Worm (Caenorhabditis elegans) whole organism, L4 larva: ENCODE data around the gene sds-22.
A peak's percentile ranks its signal among the peaks of the same experiment; 100 is the strongest.

ENCODE experiments used
- R02D3.7 ChIP-seq: fragments of 150-350 bp; sonication (generic microtip); optimal IDR thresholded peaks from 3 replicates; lab custom pipeline; 2014; ENCODE audit warnings: missing biosample characterization, missing genetic modification characterization
- T20F7.1 ChIP-seq: fragments of 200-800 bp; sonication (Bioruptor generic); optimal IDR thresholded peaks from 2 replicates; lab custom pipeline; 2018; ENCODE audit warnings: mild to moderate bottlenecking, missing genetic modification characterization, missing compliant biosample characterization
- T26A8.4 ChIP-seq: fragments of 200-800 bp; sonication (Bioruptor generic); IDR thresholded peaks from 2 replicates; pipeline ENCODE4 v1.3.6; 2022; ENCODE audit warnings: missing genetic modification characterization, missing compliant biosample characterization
- Y105C5A.15 ChIP-seq: fragments of 200-800 bp; sonication (Bioruptor generic); IDR thresholded peaks from 2 replicates; pipeline ENCODE4 v1.3.6; 2022; ENCODE audit warnings: missing genetic modification characterization, missing compliant biosample characterization
- Y48G9A.11 ChIP-seq: fragments of 200-800 bp; sonication (Bioruptor generic); IDR thresholded peaks from 2 replicates; pipeline ENCODE4 v1.3.6; 2022; ENCODE audit warnings: missing genetic modification reagents, missing genetic modification characterization, missing compliant biosample characterization
- Y5F2A.4 ChIP-seq: fragments of 200-800 bp; sonication (Bioruptor generic); optimal IDR thresholded peaks from 2 replicates; lab custom pipeline; 2018; ENCODE audit warnings: mild to moderate bottlenecking, missing genetic modification characterization, missing compliant biosample characterization
- Y75B8A.6 ChIP-seq: fragments of 200-800 bp; sonication (Bioruptor generic); IDR thresholded peaks from 2 replicates; pipeline ENCODE4 v1.3.6; 2022; ENCODE audit warnings: missing genetic modification reagents, missing genetic modification characterization, missing compliant biosample characterization
- ZK546.5 ChIP-seq, 2 experiments: sonication (generic microtip); optimal IDR thresholded peaks; 2 replicates each; lab custom pipeline; 2017; ENCODE audit warnings: missing biosample characterization in 2 of 2, missing genetic modification characterization in 2 of 2
- aha-1 ChIP-seq: fragments of 150-350 bp; peaks from one replicate; lab custom pipeline; 2014; ENCODE audit warnings: missing biosample characterization, missing genetic modification characterization
- aly-2 ChIP-seq: sonication (generic microtip); optimal IDR thresholded peaks from 2 replicates; lab custom pipeline; 2018; ENCODE audit warnings: missing biosample characterization, missing genetic modification characterization
- ama-1 ChIP-seq: fragments of 150-350 bp; optimal IDR thresholded peaks from 2 replicates; lab custom pipeline; 2014; ENCODE audit warnings: inconsistent platforms, mixed read lengths
- arid-1 ChIP-seq: fragments of 200-800 bp; sonication (Bioruptor generic); conservative IDR thresholded peaks from 2 replicates; pipeline ENCODE4 v1.3.6; 2022; ENCODE audit warnings: missing genetic modification reagents, missing genetic modification characterization, missing compliant biosample characterization
- ceh-28 ChIP-seq: fragments of 150-350 bp; optimal IDR thresholded peaks from 2 replicates; lab custom pipeline; 2014; ENCODE audit warnings: missing biosample characterization, missing genetic modification reagents, missing genetic modification characterization
- cey-2 ChIP-seq: sonication (generic microtip); optimal IDR thresholded peaks from 3 replicates; lab custom pipeline; 2017; ENCODE audit warnings: missing genetic modification characterization, mild to moderate bottlenecking, missing compliant biosample characterization, antibody characterized with exemption, borderline replicate concordance; ENCODE audit not compliant: insufficient read depth
- daf-12 ChIP-seq: fragments of 150-350 bp; optimal IDR thresholded peaks from 2 replicates; lab custom pipeline; 2014; ENCODE audit warnings: missing biosample characterization, missing genetic modification reagents, missing genetic modification characterization
- daf-19 ChIP-seq: fragments of 200-800 bp; sonication (Bioruptor generic); conservative IDR thresholded peaks from 2 replicates; pipeline ENCODE4 v1.3.6; 2022; ENCODE audit warnings: missing genetic modification characterization, missing compliant biosample characterization
- daf-8 ChIP-seq: fragments of 200-800 bp; sonication (Bioruptor generic); IDR thresholded peaks from 2 replicates; pipeline ENCODE4 v1.3.6; 2022; ENCODE audit warnings: missing genetic modification characterization, missing compliant biosample characterization
- dpl-1 ChIP-seq: fragments of 150-350 bp; optimal IDR thresholded peaks from 2 replicates; lab custom pipeline; 2014; ENCODE audit warnings: missing biosample characterization, missing genetic modification reagents, missing genetic modification characterization
- dve-1 ChIP-seq: sonication (generic microtip); optimal IDR thresholded peaks from 2 replicates; lab custom pipeline; 2017; ENCODE audit warnings: antibody characterized with exemption, mild to moderate bottlenecking, missing genetic modification characterization, missing compliant biosample characterization; ENCODE audit not compliant: insufficient read depth
- hlh-30 ChIP-seq: sonication (generic microtip); optimal IDR thresholded peaks from 2 replicates; lab custom pipeline; 2017; ENCODE audit warnings: antibody characterized with exemption, mild to moderate bottlenecking, missing genetic modification characterization, missing compliant biosample characterization; ENCODE audit not compliant: insufficient read depth
- hmg-1.1 ChIP-seq: fragments of 200-800 bp; sonication (Bioruptor generic); IDR thresholded peaks from 2 replicates; pipeline ENCODE4 v1.3.6; 2022; ENCODE audit warnings: missing genetic modification reagents, missing genetic modification characterization, missing compliant biosample characterization
- jun-1 ChIP-seq: fragments of 150-350 bp; optimal IDR thresholded peaks from 2 replicates; lab custom pipeline; 2014; ENCODE audit warnings: missing biosample characterization, missing genetic modification reagents, missing genetic modification characterization
- lin-38 ChIP-seq: fragments of 200-800 bp; sonication (Bioruptor generic); IDR thresholded peaks from 2 replicates; pipeline ENCODE4 v1.3.6; 2022; ENCODE audit warnings: missing genetic modification reagents, missing genetic modification characterization, missing compliant biosample characterization
- lin-39 ChIP-seq: fragments of 150-350 bp; optimal IDR thresholded peaks from 2 replicates; lab custom pipeline; 2014; ENCODE audit warnings: missing biosample characterization, missing genetic modification reagents, missing genetic modification characterization
- lir-3 ChIP-seq: sonication (generic microtip); optimal IDR thresholded peaks from 2 replicates; lab custom pipeline; 2016; ENCODE audit warnings: mild to moderate bottlenecking, missing genetic modification characterization, missing compliant biosample characterization
- lsy-2 ChIP-seq, 2 experiments: fragments of 150-350 bp in 1 of 2; sonication (generic microtip) in 1 of 2; optimal IDR thresholded peaks; 2 replicates each; lab custom pipeline; 2014 to 2017; ENCODE audit warnings: missing biosample characterization in 2 of 2, missing genetic modification characterization in 2 of 2
- mep-1 ChIP-seq: fragments of 150-350 bp; sonication (generic microtip); optimal IDR thresholded peaks from 3 replicates; lab custom pipeline; 2014; ENCODE audit warnings: missing biosample characterization, missing genetic modification characterization
- mxl-2 ChIP-seq: fragments of 200-800 bp; sonication (Bioruptor generic); conservative IDR thresholded peaks from 2 replicates; pipeline ENCODE4 v1.3.6; 2022; ENCODE audit warnings: missing genetic modification reagents, missing genetic modification characterization, missing compliant biosample characterization
- nhr-102 ChIP-seq: sonication (generic microtip); optimal IDR thresholded peaks from 2 replicates; lab custom pipeline; 2016; ENCODE audit warnings: mild to moderate bottlenecking, missing genetic modification characterization, moderate library complexity, missing compliant biosample characterization
- nhr-11 ChIP-seq: fragments of 150-350 bp; optimal IDR thresholded peaks from 2 replicates; lab custom pipeline; 2014; ENCODE audit warnings: missing biosample characterization, missing genetic modification characterization
- nhr-237 ChIP-seq: sonication (generic microtip); optimal IDR thresholded peaks from 2 replicates; lab custom pipeline; 2017; ENCODE audit warnings: missing biosample characterization, missing genetic modification characterization
- nhr-25 ChIP-seq: sonication (generic microtip); optimal IDR thresholded peaks from 2 replicates; lab custom pipeline; 2017; ENCODE audit warnings: missing genetic modification characterization, mild to moderate bottlenecking, missing compliant biosample characterization, antibody characterized with exemption, moderate library complexity, borderline replicate concordance; ENCODE audit not compliant: insufficient read depth
- nhr-41 ChIP-seq: fragments of 200-800 bp; sonication (Bioruptor generic); IDR thresholded peaks from 2 replicates; pipeline ENCODE4 v1.3.6; 2022; ENCODE audit warnings: missing genetic modification reagents, missing genetic modification characterization, missing compliant biosample characterization
- nhr-42 ChIP-seq: fragments of 200-800 bp; sonication (Bioruptor generic); IDR thresholded peaks from 2 replicates; pipeline ENCODE4 v1.3.6; 2022; ENCODE audit warnings: missing genetic modification characterization, missing compliant biosample characterization
- nhr-6 ChIP-seq: fragments of 150-350 bp; optimal IDR thresholded peaks from 2 replicates; lab custom pipeline; 2014; ENCODE audit warnings: missing biosample characterization, missing genetic modification characterization
- nhr-76 ChIP-seq: fragments of 150-350 bp; optimal IDR thresholded peaks from 2 replicates; lab custom pipeline; 2014; ENCODE audit warnings: missing biosample characterization, missing genetic modification characterization
- nhr-77 ChIP-seq: fragments of 150-350 bp; optimal IDR thresholded peaks from 2 replicates; lab custom pipeline; 2014; ENCODE audit warnings: missing biosample characterization, missing genetic modification characterization
- pha-4 ChIP-seq, 2 experiments: fragments of 150-350 bp in 1 of 2; fragments of 200-800 bp in 1 of 2; sonication (Bioruptor generic) in 1 of 2; IDR thresholded peaks in 1 of 2; optimal IDR thresholded peaks in 1 of 2; 2 replicates each; pipeline versions ENCODE4 v1.3.6 to Lab custom; 2014 to 2022; ENCODE audit warnings: missing genetic modification characterization in 2 of 2, missing genetic modification reagents in 2 of 2, missing biosample characterization in 1 of 2, missing compliant biosample characterization in 1 of 2
- rbr-2 ChIP-seq: sonication (generic microtip); optimal IDR thresholded peaks from 2 replicates; lab custom pipeline; 2016; ENCODE audit warnings: missing genotype, missing genetic modification characterization, missing compliant biosample characterization
- saeg-2 ChIP-seq: fragments of 200-800 bp; sonication (Bioruptor generic); IDR thresholded peaks from 2 replicates; pipeline ENCODE4 v1.3.6; 2022; ENCODE audit warnings: missing genetic modification reagents, missing genetic modification characterization, missing compliant biosample characterization
- sdz-12 ChIP-seq: fragments of 200-800 bp; sonication (Bioruptor generic); optimal IDR thresholded peaks from 2 replicates; lab custom pipeline; 2018; ENCODE audit warnings: mild to moderate bottlenecking, missing genetic modification characterization, missing compliant biosample characterization
- skn-1 ChIP-seq: fragments of 150-350 bp; optimal IDR thresholded peaks from 2 replicates; lab custom pipeline; 2014; ENCODE audit warnings: missing biosample characterization, missing genetic modification characterization
- spr-1 ChIP-seq: sonication (generic microtip); optimal IDR thresholded peaks from 2 replicates; lab custom pipeline; 2016; ENCODE audit warnings: mild to moderate bottlenecking, missing genetic modification characterization, missing compliant biosample characterization
- spr-3 ChIP-seq: fragments of 200-800 bp; sonication (Bioruptor generic); optimal IDR thresholded peaks from 2 replicates; lab custom pipeline; 2018; ENCODE audit warnings: mild to moderate bottlenecking, missing genetic modification characterization, missing compliant biosample characterization
- unc-62 ChIP-seq, 3 experiments: fragments of 150-350 bp in 1 of 3; sonication (generic microtip); optimal IDR thresholded peaks in 2 of 3; peaks in 1 of 3; 1 replicate in 1 of 3; 2 replicates in 2 of 3; lab custom pipeline; 2014 to 2017; ENCODE audit warnings: missing biosample characterization in 3 of 3, missing genetic modification characterization in 3 of 3, missing genetic modification reagents in 3 of 3, missing genotype in 1 of 3
- zfp-2 ChIP-seq: sonication (generic microtip); optimal IDR thresholded peaks from 2 replicates; lab custom pipeline; 2016; ENCODE audit warnings: mild to moderate bottlenecking, missing genetic modification characterization, missing compliant biosample characterization
- ztf-7 ChIP-seq: fragments of 150-350 bp; optimal IDR thresholded peaks from 2 replicates; lab custom pipeline; 2014; ENCODE audit warnings: missing biosample characterization, missing genetic modification characterization

sds-22 gene

ce11 chrII:7870632-7871031, 12.4 kb downstream of the sds-22 start (continued):
- TF ChIP-seq arid-1 (GFP tag; lab: Robert Waterston, UW) (no peak), ztf-7 (no peak), jun-1 (tag; lab: Kevin White, UChicago) (no peak), T26A8.4 (GFP tag; lab: Robert Waterston, UW) (no peak), Y5F2A.4 (GFP tag; lab: Kevin White, UChicago) (no peak), mxl-2 (GFP tag; lab: Robert Waterston, UW) (no peak), lsy-2 (tag; optimal IDR thresholded peaks at IDR 0.05; lab: Kevin White, UChicago) (peak; percentile 76 to 98), hlh-30 (tag; lab: Kevin White, UChicago) (peak; percentile 71), mep-1 (peak; percentile 46), lin-39 (no peak), daf-8 (no peak), saeg-2 (no peak), ZK546.5 (tag; optimal IDR thresholded peaks at IDR 0.05; lab: Kevin White, UChicago) (no peak), nhr-42 (no peak), nhr-6 (tag; lab: Kevin White, UChicago) (peak; percentile 35), Y75B8A.6 (no peak), skn-1 (tag; lab: Kevin White, UChicago) (no peak), nhr-77 (tag; lab: Kevin White, UChicago) (no peak), aly-2 (tag; lab: Kevin White, UChicago) (no peak), Y105C5A.15 (GFP tag; lab: Robert Waterston, UW) (no peak), nhr-237 (no peak), ceh-28 (tag; lab: Kevin White, UChicago) (no peak), nhr-11 (tag; lab: Kevin White, UChicago) (peak; percentile 1), spr-1 (tag; lab: Kevin White, UChicago) (no peak)

- peak; percentile 96 for TF ChIP-seq T20F7.1
- TF ChIP-seq nhr-11 (tag; lab: Kevin White, UChicago) = no peak
- no peak for TF ChIP-seq daf-12 (tag; lab: Kevin White, UChicago)
- TF ChIP-seq rbr-2 (tag; lab: Kevin White, UChicago) = peak; percentile 16
- TF ChIP-seq cey-2 (tag; lab: Kevin White, UChicago) = no peak
- TF ChIP-seq dpl-1 (GFP tag; lab: Kevin White, UChicago) = peak; percentile 41
- peak in 1 of 2 experiments; percentile 83 for TF ChIP-seq lsy-2 (tag; optimal IDR thresholded peaks at IDR 0.05; lab: Kevin White, UChicago)
- TF ChIP-seq ama-1 = no peak
- TF ChIP-seq sdz-12 = no peak
- TF ChIP-seq daf-19 (GFP tag; lab: Robert Waterston, UW) = no peak
- TF ChIP-seq lir-3 (tag; lab: Kevin White, UChicago) = no peak
- TF ChIP-seq ceh-28 (tag; lab: Kevin White, UChicago) = no peak
- TF ChIP-seq unc-62 (GFP tag; optimal IDR thresholded peaks at IDR 0.05 in 1 of 2; lab: Kevin White, UChicago) = no peak
- TF ChIP-seq unc-62 (tag; optimal IDR thresholded peaks at IDR 0.05; lab: Kevin White, UChicago) = no peak
- peak; percentile 59 for TF ChIP-seq Y48G9A.11 (GFP tag; lab: Robert Waterston, UW)
- TF ChIP-seq T26A8.4 (GFP tag; lab: Robert Waterston, UW) = no peak
- TF ChIP-seq hmg-1.1 (GFP tag; lab: Robert Waterston, UW) = no peak
- TF ChIP-seq ztf-7 = no peak
- peak; percentile 20; the same call in 1 of the 2 replicates for TF ChIP-seq lin-38
- no peak for TF ChIP-seq nhr-25
- peak; percentile 21 for TF ChIP-seq nhr-6 (tag; lab: Kevin White, UChicago)
- TF ChIP-seq pha-4 (GFP tag; IDR thresholded peaks at IDR 0.05; lab: Robert Waterston, UW) = no peak
- TF ChIP-seq pha-4 (tag; optimal IDR thresholded peaks at IDR 0.05; lab: Kevin White, UChicago) = peak; percentile 65
- no peak for TF ChIP-seq nhr-76
- TF ChIP-seq skn-1 (tag; lab: Kevin White, UChicago) = no peak
- TF ChIP-seq R02D3.7 = no peak
- TF ChIP-seq aha-1 = peak; percentile 86
- TF ChIP-seq nhr-41 (GFP tag; lab: Robert Waterston, UW) = no peak
- no peak for TF ChIP-seq spr-3
- TF ChIP-seq hlh-30 (tag; lab: Kevin White, UChicago) = peak; percentile 30
- no peak for TF ChIP-seq arid-1 (GFP tag; lab: Robert Waterston, UW)
- TF ChIP-seq dve-1 = peak; percentile 30
- TF ChIP-seq nhr-102 (tag; lab: Kevin White, UChicago) = no peak
- no peak for TF ChIP-seq zfp-2
Measured at ce11 chrII:7873843-7874372, 15.7 kb downstream of the sds-22 start, which contains the start of gene T01H3.3. T01H3.3 (minus strand) TSS chrII:7873893.
